Fruit fly (Drosophila melanogaster) whole organism, embryonic: ENCODE results near the gene Hs2st.

ENCODE experiments used
- BEAF-32 ChIP-seq: fragments of 200-800 bp; sonication (Bioruptor generic); optimal IDR thresholded peaks from 3 replicates; lab custom pipeline; 2017; ENCODE audit warnings: missing biosample characterization, missing genetic modification characterization, mild to moderate bottlenecking, moderate library complexity, missing genetic modification reagents
- Bteb2 ChIP-seq: fragments of 200-800 bp; sonication (Bioruptor generic); optimal IDR thresholded peaks from 2 replicates; lab custom pipeline; 2016; ENCODE audit warnings: missing biosample characterization, missing genetic modification characterization
- CG10366 ChIP-seq: fragments of 200-800 bp; sonication (Bioruptor generic); IDR thresholded peaks from 2 replicates; pipeline ENCODE4 v1.3.6; 2022; ENCODE audit warnings: missing biosample characterization, missing genetic modification characterization
- CG10565 ChIP-seq: fragments of 200-800 bp; sonication (Bioruptor generic); optimal IDR thresholded peaks from 3 replicates; lab custom pipeline; 2016; ENCODE audit warnings: missing biosample characterization, mild to moderate bottlenecking, missing genetic modification characterization
- CG11085 ChIP-seq: fragments of 200-800 bp; sonication (Bioruptor generic); IDR thresholded peaks from 2 replicates; pipeline ENCODE4 v1.3.6; 2022; ENCODE audit warnings: missing biosample characterization, missing genetic modification characterization
- CG12391 ChIP-seq: fragments of 200-800 bp; sonication (Bioruptor generic); optimal IDR thresholded peaks from 3 replicates; lab custom pipeline; 2018; ENCODE audit warnings: missing biosample characterization, mild to moderate bottlenecking, missing genetic modification characterization, moderate library complexity
- CG12659 ChIP-seq: fragments of 200-800 bp; sonication (Bioruptor generic); optimal IDR thresholded peaks from 3 replicates; lab custom pipeline; 2017; ENCODE audit warnings: mild to moderate bottlenecking, missing biosample characterization, missing genetic modification reagents, missing genetic modification characterization
- CG13894 ChIP-seq: fragments of 200-800 bp; sonication (Bioruptor generic); optimal IDR thresholded peaks from 3 replicates; lab custom pipeline; 2018; ENCODE audit warnings: missing biosample characterization, mild to moderate bottlenecking, missing genetic modification characterization, moderate library complexity
- CG1647 ChIP-seq: fragments of 200-800 bp; sonication (Bioruptor generic); optimal IDR thresholded peaks from 3 replicates; lab custom pipeline; 2016; ENCODE audit warnings: missing biosample characterization, missing genetic modification characterization
- CG16779 ChIP-seq: fragments of 200-800 bp; sonication (Bioruptor generic); IDR thresholded peaks from 2 replicates; pipeline ENCODE4 v1.3.6; 2022; ENCODE audit warnings: missing biosample characterization, missing genetic modification characterization
- CG2678 ChIP-seq: fragments of 200-800 bp; sonication (Bioruptor generic); optimal IDR thresholded peaks from 3 replicates; lab custom pipeline; 2019; ENCODE audit warnings: missing biosample characterization, mild to moderate bottlenecking, missing genetic modification characterization, moderate library complexity
- CG30020 ChIP-seq: fragments of 200-800 bp; optimal IDR thresholded peaks from 2 replicates; lab custom pipeline; 2019; ENCODE audit warnings: missing biosample characterization, mild to moderate bottlenecking, missing genetic modification characterization, moderate library complexity
- CG31365 ChIP-seq: fragments of 200-800 bp; sonication (Bioruptor generic); optimal IDR thresholded peaks from 2 replicates; lab custom pipeline; 2018; ENCODE audit warnings: missing biosample characterization, mild to moderate bottlenecking, missing genetic modification characterization
- CG33557 ChIP-seq: fragments of 200-800 bp; sonication (Bioruptor generic); optimal IDR thresholded peaks from 2 replicates; lab custom pipeline; 2019; ENCODE audit warnings: missing biosample characterization, mild to moderate bottlenecking, missing genetic modification characterization, moderate library complexity
- CG3407 ChIP-seq: fragments of 200-800 bp; sonication (Bioruptor generic); optimal IDR thresholded peaks from 2 replicates; lab custom pipeline; 2018; ENCODE audit warnings: missing biosample characterization, mild to moderate bottlenecking, missing genetic modification characterization
- CG5953 ChIP-seq: fragments of 200-800 bp; sonication (Bioruptor generic); IDR thresholded peaks from 2 replicates; pipeline ENCODE4 v1.3.6; 2022; ENCODE audit warnings: missing biosample characterization, missing genetic modification characterization
- CG6683 ChIP-seq: fragments of 200-800 bp; sonication (Bioruptor generic); optimal IDR thresholded peaks from 2 replicates; lab custom pipeline; 2017; ENCODE audit warnings: missing biosample characterization, mild to moderate bottlenecking, missing genetic modification characterization, missing genetic modification reagents
- CG6854 ChIP-seq: fragments of 200-800 bp; sonication (Bioruptor generic); optimal IDR thresholded peaks from 3 replicates; lab custom pipeline; 2017; ENCODE audit warnings: missing biosample characterization, mild to moderate bottlenecking, missing genetic modification characterization
- CG8359 ChIP-seq: fragments of 200-800 bp; sonication (Bioruptor generic); optimal IDR thresholded peaks from 2 replicates; lab custom pipeline; 2017; ENCODE audit warnings: missing biosample characterization, mild to moderate bottlenecking, missing genetic modification characterization, borderline replicate concordance
- CG9817 ChIP-seq: fragments of 200-800 bp; sonication (Bioruptor generic); optimal IDR thresholded peaks from 2 replicates; lab custom pipeline; 2018; ENCODE audit warnings: missing biosample characterization, mild to moderate bottlenecking, missing genetic modification characterization, moderate library complexity
- CHES-1-like ChIP-seq: fragments of 200-800 bp; sonication (Bioruptor generic); optimal IDR thresholded peaks from 2 replicates; lab custom pipeline; 2016; ENCODE audit warnings: missing biosample characterization, missing genetic modification characterization
- Dip3 ChIP-seq: fragments of 200-800 bp; sonication (Bioruptor generic); optimal IDR thresholded peaks from 3 replicates; lab custom pipeline; 2016; ENCODE audit warnings: missing biosample characterization, missing genetic modification characterization
- Doc3 ChIP-seq: fragments of 200-800 bp; sonication (Bioruptor generic); IDR thresholded peaks from 3 replicates; pipeline ENCODE4 v1.3.6; 2022; ENCODE audit warnings: missing biosample characterization, missing genetic modification characterization; ENCODE audit not compliant: partially characterized antibody
- E2f2 ChIP-seq: fragments of 200-800 bp; sonication (Bioruptor generic); IDR thresholded peaks from 2 replicates; pipeline ENCODE4 v1.3.6; 2022; ENCODE audit warnings: missing biosample characterization, missing genetic modification characterization
- HLH54F ChIP-seq: fragments of 200-800 bp; sonication (Bioruptor generic); optimal IDR thresholded peaks from 3 replicates; lab custom pipeline; 2016; ENCODE audit warnings: missing biosample characterization, missing genetic modification characterization
- Hmr ChIP-seq: fragments of 200-800 bp; sonication (Bioruptor generic); optimal IDR thresholded peaks from 3 replicates; lab custom pipeline; 2017; ENCODE audit warnings: mild to moderate bottlenecking, missing biosample characterization, missing genetic modification reagents, missing genetic modification characterization
- Kr ChIP-seq: fragments of 200-800 bp; sonication (Bioruptor generic); optimal IDR thresholded peaks from 2 replicates; lab custom pipeline; 2017; ENCODE audit warnings: missing biosample characterization, mild to moderate bottlenecking, missing genetic modification characterization
- Lhr ChIP-seq: fragments of 200-800 bp; sonication (Bioruptor generic); optimal IDR thresholded peaks from 3 replicates; lab custom pipeline; 2017; ENCODE audit warnings: mild to moderate bottlenecking, missing biosample characterization, missing genetic modification reagents, missing genetic modification characterization
- NC2α ChIP-seq: fragments of 200-800 bp; sonication (Bioruptor generic); optimal IDR thresholded peaks from 2 replicates; lab custom pipeline; 2016; ENCODE audit warnings: missing biosample characterization, missing genetic modification characterization
- NfI ChIP-seq: fragments of 200-800 bp; sonication (Bioruptor generic); optimal IDR thresholded peaks from 3 replicates; lab custom pipeline; 2018; ENCODE audit warnings: missing biosample characterization, mild to moderate bottlenecking, missing genetic modification characterization, moderate library complexity
- Oli ChIP-seq: fragments of 200-800 bp; sonication (Bioruptor generic); optimal IDR thresholded peaks from 2 replicates; lab custom pipeline; 2018; ENCODE audit warnings: missing biosample characterization, mild to moderate bottlenecking, missing genetic modification characterization, moderate library complexity
- Vsx1 ChIP-seq: fragments of 200-800 bp; sonication (Bioruptor generic); optimal IDR thresholded peaks from 2 replicates; lab custom pipeline; 2017; ENCODE audit warnings: missing biosample characterization, mild to moderate bottlenecking, missing genetic modification characterization, missing genetic modification reagents
- caup ChIP-seq: fragments of 200-800 bp; sonication (Bioruptor generic); optimal IDR thresholded peaks from 3 replicates; lab custom pipeline; 2017; ENCODE audit warnings: missing biosample characterization, mild to moderate bottlenecking, missing genetic modification characterization, moderate library complexity; ENCODE audit not compliant: severe bottlenecking
- crc ChIP-seq: fragments of 200-800 bp; sonication (Bioruptor generic); optimal IDR thresholded peaks from 2 replicates; lab custom pipeline; 2016; ENCODE audit warnings: missing biosample characterization, missing genetic modification characterization
- gce ChIP-seq: fragments of 200-800 bp; sonication (Bioruptor generic); IDR thresholded peaks from 3 replicates; pipeline ENCODE4 v1.3.6; 2022; ENCODE audit warnings: missing biosample characterization, missing genetic modification characterization
- inv ChIP-seq: fragments of 200-800 bp; sonication (Bioruptor generic); IDR thresholded peaks from 2 replicates; pipeline ENCODE4 v1.3.6; 2022; ENCODE audit warnings: missing biosample characterization, missing genetic modification characterization; ENCODE audit not compliant: partially characterized antibody
- kah ChIP-seq: fragments of 200-800 bp; sonication (Bioruptor generic); optimal IDR thresholded peaks from 2 replicates; lab custom pipeline; 2018; ENCODE audit warnings: missing biosample characterization, mild to moderate bottlenecking, missing genetic modification characterization
- lilli ChIP-seq: fragments of 200-800 bp; sonication (Bioruptor generic); optimal IDR thresholded peaks from 3 replicates; lab custom pipeline; 2016; ENCODE audit warnings: missing biosample characterization, missing genetic modification characterization
- mld ChIP-seq: fragments of 200-800 bp; sonication (Bioruptor generic); IDR thresholded peaks from 3 replicates; pipeline ENCODE4 v1.3.6; 2022; ENCODE audit warnings: missing biosample characterization, missing genetic modification characterization; ENCODE audit not compliant: partially characterized antibody
- nmo ChIP-seq: fragments of 200-800 bp; sonication (Bioruptor generic); optimal IDR thresholded peaks from 2 replicates; lab custom pipeline; 2018; ENCODE audit warnings: missing biosample characterization, mild to moderate bottlenecking, missing genetic modification characterization, moderate library complexity
- onecut ChIP-seq: fragments of 200-800 bp; sonication (Bioruptor generic); IDR thresholded peaks from 2 replicates; pipeline ENCODE4 v1.3.6; 2022; ENCODE audit warnings: missing biosample characterization, missing genetic modification characterization
- pnt ChIP-seq: fragments of 200-800 bp; sonication (Bioruptor generic); optimal IDR thresholded peaks from 3 replicates; lab custom pipeline; 2016; ENCODE audit warnings: missing biosample characterization, missing genetic modification characterization
- pros ChIP-seq: fragments of 200-800 bp; sonication (Bioruptor generic); optimal IDR thresholded peaks from 3 replicates; lab custom pipeline; 2019; ENCODE audit warnings: missing biosample characterization, mild to moderate bottlenecking, missing genetic modification characterization, moderate library complexity
- sd ChIP-seq: fragments of 200-800 bp; sonication (Bioruptor generic); optimal IDR thresholded peaks from 3 replicates; lab custom pipeline; 2018; ENCODE audit warnings: missing biosample characterization, mild to moderate bottlenecking, missing genetic modification characterization, moderate library complexity
- sob ChIP-seq: fragments of 200-800 bp; sonication (Bioruptor generic); IDR thresholded peaks from 2 replicates; pipeline ENCODE4 v1.3.6; 2022; ENCODE audit warnings: missing biosample characterization, missing genetic modification characterization
- ssp ChIP-seq: fragments of 200-800 bp; sonication (Bioruptor generic); IDR thresholded peaks from 2 replicates; pipeline ENCODE4 v1.3.6; 2022; ENCODE audit warnings: missing biosample characterization, missing genetic modification characterization
- sug ChIP-seq: fragments of 200-800 bp; optimal IDR thresholded peaks from 2 replicates; lab custom pipeline; 2019; ENCODE audit warnings: missing biosample characterization, mild to moderate bottlenecking, missing genetic modification characterization, moderate library complexity
- vnd ChIP-seq: fragments of 200-800 bp; sonication (Bioruptor generic); IDR thresholded peaks from 3 replicates; pipeline ENCODE4 v1.3.6; 2022; ENCODE audit warnings: missing biosample characterization, missing genetic modification characterization; ENCODE audit not compliant: partially characterized antibody
- wek ChIP-seq: fragments of 200-800 bp; sonication (Bioruptor generic); optimal IDR thresholded peaks from 3 replicates; lab custom pipeline; 2018; ENCODE audit warnings: missing biosample characterization, mild to moderate bottlenecking, missing genetic modification characterization, moderate library complexity
- yki ChIP-seq: fragments of >200 bp; optimal IDR thresholded peaks from 3 replicates; lab custom pipeline; 2018

Gene Hs2st

dm6 chr2L:19489997-19490461 lies 45.5 kb upstream of the Hs2st start, which contains the start of the genes CG10194 and CG18094 (continued):
- no peak for TF ChIP-seq CG31365
- TF ChIP-seq lilli: peak; percentile 68
- TF ChIP-seq NC2α (GFP tag; lab: Kevin White, UChicago): no peak
- peak; percentile 34 for TF ChIP-seq inv (GFP tag; lab: Robert Waterston, UW)
- no peak for TF ChIP-seq CG10565 (GFP tag; lab: Kevin White, UChicago)
- TF ChIP-seq CG8359 (GFP tag; lab: Kevin White, UChicago): no peak
- TF ChIP-seq pnt (GFP tag; lab: Kevin White, UChicago): no peak
- no peak for TF ChIP-seq CHES-1-like (GFP tag; lab: Kevin White, UChicago)
- TF ChIP-seq yki (lab: Kevin White, UChicago): no peak
- TF ChIP-seq mld: no peak
- no peak for TF ChIP-seq Vsx1
- TF ChIP-seq BEAF-32 (GFP tag; lab: Kevin White, UChicago): peak; percentile 66
- no peak for TF ChIP-seq sug (tag; lab: Kevin White, UChicago)
- no peak for TF ChIP-seq CG6854
- TF ChIP-seq kah (GFP tag; lab: Kevin White, UChicago): peak; percentile 100
- no peak for TF ChIP-seq CG3407 (GFP tag; lab: Kevin White, UChicago)
- TF ChIP-seq CG30020 (tag; lab: Kevin White, UChicago): no peak
- 0 out of 3 replicates have a peak, but pooled peaks have one; percentile 13 for TF ChIP-seq vnd (GFP tag; lab: Robert Waterston, UW)
- TF ChIP-seq CG11085 (GFP tag; lab: Robert Waterston, UW): no peak
- TF ChIP-seq CG1647 (GFP tag; lab: Kevin White, UChicago): no peak
- peak; percentile 47 for TF ChIP-seq nmo (GFP tag; lab: Kevin White, UChicago)
- no peak for TF ChIP-seq CG10366
- TF ChIP-seq crc (GFP tag; lab: Kevin White, UChicago): no peak
- TF ChIP-seq CG13894 (tag; lab: Kevin White, UChicago): no peak
- TF ChIP-seq ssp (GFP tag; lab: Robert Waterston, UW): no peak
- no peak for TF ChIP-seq caup (GFP tag; lab: Kevin White, UChicago)
- TF ChIP-seq gce (GFP tag; lab: Robert Waterston, UW): no peak
- TF ChIP-seq CG9817 (tag; lab: Kevin White, UChicago): no peak
- TF ChIP-seq Lhr (GFP tag; lab: Kevin White, UChicago): no peak
- peak; percentile 10 for TF ChIP-seq Dip3 (GFP tag; lab: Kevin White, UChicago)
- TF ChIP-seq CG6683 (GFP tag; lab: Kevin White, UChicago): no peak
- no peak for TF ChIP-seq pros
- no peak for TF ChIP-seq CG33557
- no peak; the same call in 1 of the 2 replicates for TF ChIP-seq onecut (GFP tag; lab: Robert Waterston, UW)
- TF ChIP-seq Oli (tag; lab: Kevin White, UChicago): no peak
- peak; percentile 63 for TF ChIP-seq Doc3
- no peak for TF ChIP-seq Hmr (GFP tag; lab: Kevin White, UChicago)
- TF ChIP-seq CG12391 (tag; lab: Kevin White, UChicago): peak; percentile 66
- TF ChIP-seq HLH54F (GFP tag; lab: Kevin White, UChicago): no peak
- no peak for TF ChIP-seq sd (tag; lab: Kevin White, UChicago)
- TF ChIP-seq CG12659 (GFP tag; lab: Kevin White, UChicago): peak; percentile 35
- TF ChIP-seq CG2678 (tag; lab: Kevin White, UChicago): no peak
- no peak for TF ChIP-seq CG16779 (GFP tag; lab: Robert Waterston, UW)
- no peak for TF ChIP-seq CG5953 (GFP tag; lab: Robert Waterston, UW)
- no peak for TF ChIP-seq Kr (GFP tag; lab: Kevin White, UChicago)
- peak; percentile 28; the same call in 1 of the 2 replicates for TF ChIP-seq E2f2 (GFP tag; lab: Robert Waterston, UW)
- no peak for TF ChIP-seq sob
- TF ChIP-seq Bteb2 (GFP tag; lab: Kevin White, UChicago): peak; percentile 17
- TF ChIP-seq wek (GFP tag; lab: Kevin White, UChicago): no peak
- peak; percentile 33 for TF ChIP-seq NfI (GFP tag; lab: Kevin White, UChicago)
